Worm (Caenorhabditis elegans) whole organism, young adult: ENCODE results near the gene T24E12.3.

Experiments
- F23B12.7 ChIP-seq: sonication (generic microtip); optimal IDR thresholded peaks from 2 replicates; lab custom pipeline; 2017; ENCODE audit warnings: missing genetic modification characterization, mild to moderate bottlenecking, missing compliant biosample characterization, antibody characterized with exemption, moderate library complexity; ENCODE audit not compliant: insufficient read depth
- attf-6 ChIP-seq: fragments of 200-800 bp; sonication (Bioruptor generic); IDR thresholded peaks from 2 replicates; pipeline ENCODE4 v1.3.6; 2022; ENCODE audit warnings: missing genetic modification reagents, missing genetic modification characterization, missing compliant biosample characterization
- hlh-26 ChIP-seq: fragments of 200-800 bp; sonication (Bioruptor generic); conservative IDR thresholded peaks from 2 replicates; pipeline ENCODE4 v1.3.6; 2022; ENCODE audit warnings: missing genetic modification reagents, missing genetic modification characterization, missing compliant biosample characterization
- madf-6 ChIP-seq: fragments of 200-800 bp; sonication (Bioruptor generic); IDR thresholded peaks from 2 replicates; pipeline ENCODE4 v1.3.6; 2022; ENCODE audit warnings: missing genetic modification reagents, missing genetic modification characterization, missing compliant biosample characterization
- nfya-1 ChIP-seq: sonication (generic microtip); optimal IDR thresholded peaks from 2 replicates; lab custom pipeline; 2017; ENCODE audit warnings: antibody characterized with exemption, missing compliant biosample characterization, missing genetic modification characterization, borderline replicate concordance; ENCODE audit not compliant: insufficient read depth
- pha-4 ChIP-seq: fragments of 150-350 bp; sonication (generic microtip); optimal IDR thresholded peaks from 2 replicates; lab custom pipeline; 2014; ENCODE audit warnings: missing biosample characterization, missing genetic modification reagents, missing genetic modification characterization

DNA sequence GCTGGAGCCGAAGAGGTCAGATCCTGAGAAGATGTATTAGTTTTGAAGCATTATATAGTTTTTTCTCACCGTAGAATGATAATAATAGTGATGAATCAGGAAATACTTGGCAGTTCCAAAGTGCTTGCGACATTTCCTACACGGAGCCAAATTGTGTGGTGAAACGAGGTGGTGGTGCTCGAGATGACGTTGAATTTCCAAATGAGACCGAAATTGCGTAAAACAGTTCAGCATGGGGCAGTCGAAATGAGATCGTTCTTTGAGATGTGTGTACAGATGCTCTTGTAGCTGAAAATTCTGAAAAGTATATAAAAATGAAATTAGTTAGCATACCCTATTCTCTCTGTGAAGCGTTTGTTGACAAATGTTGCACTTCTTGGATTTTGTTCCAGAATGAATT is 47.8 kb upstream of the T24E12.3 start, which contains the start of gene C46E10.8:
- TF ChIP-seq attf-6 (no peak), hlh-26 (GFP tag; lab: Robert Waterston, UW) (no peak), madf-6 (GFP tag; lab: Robert Waterston, UW) (no peak), F23B12.7 (tag; lab: Kevin White, UChicago) (no peak), nfya-1 (tag; lab: Kevin White, UChicago) (no peak), pha-4 (tag; lab: Kevin White, UChicago) (no peak)
